Worm (Caenorhabditis elegans) whole organism, L1 larva: ENCODE measurements around the gene sdc-1.

Source experiments
- ceh-82 ChIP-seq, 3 experiments: fragments of 150-350 bp in 1 of 3; sonication (generic microtip) in 2 of 3; optimal IDR thresholded peaks; 2 replicates each; lab custom pipeline; 2014 to 2017; ENCODE audit warnings: missing biosample characterization in 3 of 3, missing genetic modification characterization in 3 of 3
- lin-15B ChIP-seq: fragments of 150-350 bp; sonication (generic microtip); optimal IDR thresholded peaks from 3 replicates; lab custom pipeline; 2014; ENCODE audit warnings: missing biosample characterization, missing genetic modification characterization
- lin-39 ChIP-seq: fragments of 150-350 bp; optimal IDR thresholded peaks from 2 replicates; lab custom pipeline; 2014; ENCODE audit warnings: missing biosample characterization, missing genetic modification reagents, missing genetic modification characterization
- nhr-237 ChIP-seq: fragments of 150-350 bp; optimal IDR thresholded peaks from 2 replicates; lab custom pipeline; 2014; ENCODE audit warnings: missing biosample characterization, missing genetic modification characterization
- nhr-77 ChIP-seq: fragments of 150-350 bp; optimal IDR thresholded peaks from 2 replicates; lab custom pipeline; 2014; ENCODE audit warnings: missing biosample characterization, missing genetic modification characterization
- nhr-85 ChIP-seq: sonication (generic microtip); peaks from one replicate; lab custom pipeline; 2016; ENCODE audit warnings: missing genetic modification characterization, inconsistent platforms, missing compliant biosample characterization
- sptf-1 ChIP-seq: fragments of 150-350 bp; optimal IDR thresholded peaks from 2 replicates; lab custom pipeline; 2014; ENCODE audit warnings: missing biosample characterization, missing genetic modification characterization
- unc-62 ChIP-seq: fragments of 150-350 bp; optimal IDR thresholded peaks from 2 replicates; lab custom pipeline; 2014; ENCODE audit warnings: missing biosample characterization, missing genetic modification reagents, missing genetic modification characterization
- ztf-11 ChIP-seq, 2 experiments: sonication (generic microtip); optimal IDR thresholded peaks; 2 replicates each; lab custom pipeline; 2016 to 2017; ENCODE audit warnings: missing genetic modification characterization in 2 of 2, missing biosample characterization in 1 of 2, missing compliant biosample characterization in 1 of 2

ce11 chrX:16306164-16306563 lies 30.6 kb downstream of the sdc-1 start, which contains the start of gene twk-22:
- no peak for TF ChIP-seq nhr-85 (tag; lab: Kevin White, UChicago)
- no peak for TF ChIP-seq ztf-11 (tag; optimal IDR thresholded peaks at IDR 0.05; lab: Kevin White, UChicago)
- TF ChIP-seq unc-62 (GFP tag; lab: Kevin White, UChicago): no peak
- no peak for TF ChIP-seq nhr-237
- no peak for TF ChIP-seq ceh-82 (tag; optimal IDR thresholded peaks at IDR 0.05; lab: Kevin White, UChicago)
- no peak for TF ChIP-seq nhr-77 (tag; lab: Kevin White, UChicago)
- no peak for TF ChIP-seq lin-15B (tag; lab: Kevin White, UChicago)
- no peak for TF ChIP-seq lin-39
- TF ChIP-seq sptf-1 (tag; lab: Kevin White, UChicago): no peak
